Worm (Caenorhabditis elegans) whole organism, mixed stage, embryonic: ENCODE results near the gene F19H8.2.

ENCODE experiments used
- M03D4.4 ChIP-seq: sonication (generic microtip); optimal IDR thresholded peaks from 2 replicates; lab custom pipeline; 2017; ENCODE audit warnings: mild to moderate bottlenecking, missing genetic modification characterization, missing compliant biosample characterization
- bed-3 ChIP-seq: fragments of 200-800 bp; sonication (Bioruptor generic); optimal IDR thresholded peaks from 3 replicates; lab custom pipeline; 2018; ENCODE audit warnings: mild to moderate bottlenecking, missing genetic modification characterization, moderate library complexity, missing compliant biosample characterization
- ceh-43 ChIP-seq: fragments of 200-800 bp; sonication (Bioruptor generic); optimal IDR thresholded peaks from 2 replicates; lab custom pipeline; 2018; ENCODE audit warnings: mild to moderate bottlenecking, missing genetic modification characterization, moderate library complexity, missing compliant biosample characterization
- ceh-83 ChIP-seq: fragments of 200-800 bp; sonication (Bioruptor generic); optimal IDR thresholded peaks from 2 replicates; lab custom pipeline; 2018; ENCODE audit warnings: mild to moderate bottlenecking, missing genetic modification characterization, missing compliant biosample characterization
- ces-1 ChIP-seq: fragments of 150-350 bp; optimal IDR thresholded peaks from 2 replicates; lab custom pipeline; 2014; ENCODE audit warnings: missing biosample characterization, missing genetic modification reagents, missing genetic modification characterization
- cnd-1 ChIP-seq: fragments of 200-800 bp; sonication (Bioruptor generic); optimal IDR thresholded peaks from 2 replicates; lab custom pipeline; 2018; ENCODE audit warnings: mild to moderate bottlenecking, missing genetic modification characterization, missing compliant biosample characterization
- drap-1 ChIP-seq: fragments of 200-800 bp; sonication (Bioruptor generic); optimal IDR thresholded peaks from 3 replicates; lab custom pipeline; 2018; ENCODE audit warnings: mild to moderate bottlenecking, missing genetic modification characterization, missing compliant biosample characterization
- elt-1 ChIP-seq: sonication (generic microtip); optimal IDR thresholded peaks from 2 replicates; lab custom pipeline; 2017; ENCODE audit warnings: missing genetic modification characterization, mild to moderate bottlenecking, missing compliant biosample characterization, antibody characterized with exemption, moderate library complexity, borderline replicate concordance; ENCODE audit not compliant: insufficient read depth
- elt-3 ChIP-seq: fragments of 150-350 bp; optimal IDR thresholded peaks from 2 replicates; lab custom pipeline; 2014; ENCODE audit warnings: missing biosample characterization, missing genetic modification characterization
- flh-1 ChIP-seq: fragments of 200-800 bp; sonication (Bioruptor generic); optimal IDR thresholded peaks from 2 replicates; lab custom pipeline; 2018; ENCODE audit warnings: mild to moderate bottlenecking, missing genetic modification characterization, moderate library complexity, missing compliant biosample characterization
- ham-2 ChIP-seq: fragments of 200-800 bp; sonication (Bioruptor generic); optimal IDR thresholded peaks from 2 replicates; lab custom pipeline; 2018; ENCODE audit warnings: mild to moderate bottlenecking, missing genetic modification characterization, missing compliant biosample characterization
- hlh-1 ChIP-seq: fragments of 150-350 bp; optimal IDR thresholded peaks from 2 replicates; lab custom pipeline; 2014; ENCODE audit warnings: missing biosample characterization, missing genetic modification reagents, missing genetic modification characterization
- lin-13 ChIP-seq: fragments of 150-350 bp; optimal IDR thresholded peaks from 2 replicates; lab custom pipeline; 2014; ENCODE audit warnings: missing biosample characterization, missing genetic modification characterization
- lin-32 ChIP-seq: fragments of 200-800 bp; sonication (Bioruptor generic); optimal IDR thresholded peaks from 2 replicates; lab custom pipeline; 2018; ENCODE audit warnings: mild to moderate bottlenecking, missing genetic modification characterization, missing compliant biosample characterization
- lsy-2 ChIP-seq: fragments of 150-350 bp; optimal IDR thresholded peaks from 2 replicates; lab custom pipeline; 2014; ENCODE audit warnings: missing biosample characterization, missing genetic modification characterization
- mab-5 ChIP-seq: fragments of 150-350 bp; optimal IDR thresholded peaks from 2 replicates; lab custom pipeline; 2014; ENCODE audit warnings: missing biosample characterization, missing genetic modification characterization
- mep-1 ChIP-seq: fragments of 150-350 bp; optimal IDR thresholded peaks from 2 replicates; lab custom pipeline; 2017; ENCODE audit warnings: missing biosample characterization, missing genetic modification reagents, missing genetic modification characterization, inconsistent platforms
- mls-2 ChIP-seq: sonication (generic microtip); optimal IDR thresholded peaks from 2 replicates; lab custom pipeline; 2016; ENCODE audit warnings: mild to moderate bottlenecking, missing genetic modification characterization, moderate library complexity, missing compliant biosample characterization
- nhr-12 ChIP-seq: fragments of 150-350 bp; optimal IDR thresholded peaks from 2 replicates; lab custom pipeline; 2014; ENCODE audit warnings: missing biosample characterization, missing genetic modification characterization
- nhr-2 ChIP-seq: fragments of 150-350 bp; optimal IDR thresholded peaks from 2 replicates; lab custom pipeline; 2014; ENCODE audit warnings: missing biosample characterization, missing genetic modification characterization
- nhr-237 ChIP-seq: fragments of 150-350 bp; optimal IDR thresholded peaks from 2 replicates; lab custom pipeline; 2014; ENCODE audit warnings: missing biosample characterization, missing genetic modification characterization
- nhr-28 ChIP-seq: fragments of 150-350 bp; optimal IDR thresholded peaks from 2 replicates; lab custom pipeline; 2014; ENCODE audit warnings: missing biosample characterization, missing genetic modification characterization
- nhr-76 ChIP-seq: sonication (generic microtip); optimal IDR thresholded peaks from 2 replicates; lab custom pipeline; 2017; ENCODE audit warnings: missing biosample characterization, missing genetic modification characterization
- pha-4 ChIP-seq: fragments of 150-350 bp; optimal IDR thresholded peaks from 2 replicates; lab custom pipeline; 2018; ENCODE audit warnings: missing biosample characterization, missing genetic modification reagents, missing genetic modification characterization
- sem-2 ChIP-seq: fragments of 200-800 bp; sonication (Bioruptor generic); optimal IDR thresholded peaks from 2 replicates; lab custom pipeline; 2018; ENCODE audit warnings: mild to moderate bottlenecking, missing genetic modification characterization, missing compliant biosample characterization
- snpc-4 ChIP-seq: fragments of 150-350 bp; optimal IDR thresholded peaks from 2 replicates; lab custom pipeline; 2014; ENCODE audit warnings: missing biosample characterization, missing genetic modification characterization
- tbx-8 ChIP-seq: fragments of 200-800 bp; sonication (Bioruptor generic); optimal IDR thresholded peaks from 2 replicates; lab custom pipeline; 2018; ENCODE audit warnings: mild to moderate bottlenecking, missing genetic modification characterization, moderate library complexity, missing compliant biosample characterization
- unc-120 ChIP-seq: sonication (generic microtip); optimal IDR thresholded peaks from 2 replicates; lab custom pipeline; 2017; ENCODE audit warnings: missing genetic modification characterization, missing compliant biosample characterization; ENCODE audit not compliant: poor library complexity, severe bottlenecking
- unc-39 ChIP-seq: fragments of 150-350 bp; optimal IDR thresholded peaks from 2 replicates; lab custom pipeline; 2014; ENCODE audit warnings: missing biosample characterization, missing genetic modification characterization
- unc-62 ChIP-seq: fragments of 150-350 bp; optimal IDR thresholded peaks from 2 replicates; lab custom pipeline; 2014; ENCODE audit warnings: missing biosample characterization, missing genetic modification reagents, missing genetic modification characterization
- zip-8 ChIP-seq: fragments of 150-350 bp; optimal IDR thresholded peaks from 2 replicates; lab custom pipeline; 2014; ENCODE audit warnings: missing biosample characterization, missing genetic modification characterization
- ztf-11 ChIP-seq: fragments of 150-350 bp; optimal IDR thresholded peaks from 2 replicates; lab custom pipeline; 2014; ENCODE audit warnings: missing biosample characterization, missing genetic modification characterization

F19H8.2 gene

ce11 chrII:14605479-14605878, at the start of gene F19H8.2:
TSS of gene F19H8.2 (minus strand) at chrII:14605869.
- TF ChIP-seq bed-3 (no peak), lsy-2 (tag; lab: Kevin White, UChicago) (no peak), M03D4.4 (tag; lab: Kevin White, UChicago) (no peak), unc-120 (tag; lab: Kevin White, UChicago) (no peak), sem-2 (GFP tag; lab: Kevin White, UChicago) (no peak)

DNA sequence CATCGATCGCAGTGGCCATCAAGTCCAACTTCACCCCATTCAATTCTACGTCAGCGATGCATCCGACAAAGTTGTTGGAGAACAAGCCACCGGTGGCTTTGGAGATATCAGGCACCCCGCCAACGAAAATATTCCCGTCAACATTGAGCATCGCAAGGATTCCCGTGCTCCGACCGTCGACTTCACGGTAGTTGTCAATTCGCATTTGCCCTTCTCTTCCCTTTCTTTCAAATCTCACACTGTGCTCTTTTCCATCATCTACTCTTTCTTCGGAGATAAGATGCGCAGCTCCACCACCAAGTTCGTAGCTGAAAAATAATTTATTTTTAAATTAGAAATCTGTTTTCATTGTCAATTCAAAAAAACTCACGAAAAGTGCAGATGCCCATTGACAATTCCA, 41.9 kb upstream of the F19H8.2 start:
- TF ChIP-seq sem-2 (GFP tag; lab: Kevin White, UChicago): no peak
- TF ChIP-seq ceh-43: no peak

DNA sequence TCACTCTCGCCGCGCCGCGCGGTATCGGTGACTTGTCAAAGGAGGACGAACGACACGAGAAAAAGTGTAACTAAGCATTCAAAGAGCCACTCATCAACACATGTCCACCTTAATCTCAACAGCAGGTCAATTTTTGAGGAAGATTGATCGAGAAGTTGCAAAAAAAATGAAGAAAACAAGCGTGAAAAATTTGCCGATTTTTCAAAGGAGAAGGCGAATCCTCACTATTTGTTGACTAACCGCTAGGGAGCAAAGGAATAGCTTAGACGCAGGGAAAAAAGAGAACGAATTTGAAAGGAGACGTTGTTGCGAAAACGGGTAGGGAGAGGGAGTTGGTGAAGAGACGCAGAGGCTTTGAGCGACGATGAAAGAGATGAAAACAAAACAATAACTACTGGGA, 39.6 kb upstream of the F19H8.2 start:
- TF ChIP-seq lsy-2 (tag; lab: Kevin White, UChicago): no peak
- TF ChIP-seq mep-1: peak; percentile 10
- no peak for TF ChIP-seq elt-3 (tag; lab: Kevin White, UChicago)
- TF ChIP-seq pha-4 (tag; lab: Kevin White, UChicago): no peak
- no peak for TF ChIP-seq drap-1
- TF ChIP-seq ceh-83 (GFP tag; lab: Kevin White, UChicago): no peak
- TF ChIP-seq mab-5 (tag; lab: Kevin White, UChicago): no peak
- TF ChIP-seq snpc-4 (tag; lab: Kevin White, UChicago): no peak
- peak; percentile 33 for TF ChIP-seq unc-120 (tag; lab: Kevin White, UChicago)
- TF ChIP-seq ham-2 (GFP tag; lab: Kevin White, UChicago): peak; percentile 30
- no peak for TF ChIP-seq ztf-11 (tag; lab: Kevin White, UChicago)
- TF ChIP-seq hlh-1: peak; percentile 54
- TF ChIP-seq ces-1 (GFP tag; lab: Kevin White, UChicago): peak; percentile 50
- TF ChIP-seq nhr-237 (tag; lab: Kevin White, UChicago): no peak
- no peak for TF ChIP-seq flh-1 (GFP tag; lab: Kevin White, UChicago)
- TF ChIP-seq unc-62 (GFP tag; lab: Kevin White, UChicago): peak; percentile 94
- no peak for TF ChIP-seq nhr-12
- TF ChIP-seq mls-2: no peak
- no peak for TF ChIP-seq nhr-2
- no peak for TF ChIP-seq nhr-76 (tag; lab: Kevin White, UChicago)

DNA sequence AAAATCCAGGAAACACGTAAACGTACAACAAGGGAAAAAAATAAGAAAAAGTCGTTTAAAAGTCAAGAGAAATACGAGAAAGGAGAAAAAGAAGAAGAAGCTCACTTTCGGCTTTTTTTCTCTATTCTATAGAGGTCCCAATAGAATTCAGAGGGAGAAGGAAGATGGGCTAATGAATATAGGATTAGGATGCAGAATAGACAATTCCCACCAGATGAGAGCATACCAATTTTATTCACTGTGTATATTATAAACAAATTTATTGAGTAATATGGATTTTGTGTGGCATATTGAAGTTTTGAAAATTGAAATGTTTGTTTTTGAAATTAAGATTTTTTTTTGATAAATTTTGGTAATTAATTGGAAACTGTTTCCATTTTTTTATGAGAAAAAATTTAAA, 38.8 kb upstream of the F19H8.2 start:
- TF ChIP-seq mab-5 (tag; lab: Kevin White, UChicago) (no peak), ces-1 (GFP tag; lab: Kevin White, UChicago) (peak; percentile 87), bed-3 (no peak), pha-4 (tag; lab: Kevin White, UChicago) (no peak)

ce11 chrII:14643983-14644382, 38.3 kb upstream of the F19H8.2 start, which contains the start of gene atgp-2:
TSS of gene atgp-2 (minus strand) at chrII:14644083.
- TF ChIP-seq zip-8 (tag; lab: Kevin White, UChicago) (no peak), nhr-2 (no peak), pha-4 (tag; lab: Kevin White, UChicago) (no peak), M03D4.4 (tag; lab: Kevin White, UChicago) (no peak), ceh-43 (no peak), elt-3 (tag; lab: Kevin White, UChicago) (no peak), unc-120 (tag; lab: Kevin White, UChicago) (no peak), lin-13 (tag; lab: Kevin White, UChicago) (no peak), ham-2 (GFP tag; lab: Kevin White, UChicago) (no peak), nhr-28 (no peak), lin-32 (no peak), elt-1 (no peak), tbx-8 (GFP tag; lab: Kevin White, UChicago) (no peak), unc-39 (tag; lab: Kevin White, UChicago) (no peak), cnd-1 (tag; lab: Kevin White, UChicago) (no peak), bed-3 (no peak), mab-5 (tag; lab: Kevin White, UChicago) (no peak)
